Worm (Caenorhabditis elegans): ENCODE results near the gene col-151.

col-151 gene

ce11 chrV:10433721-10434120 is 38.7 kb upstream of the col-151 start, which contains the start of gene Y32F6A.4:
Gene Y32F6A.4, minus strand, starts transcription at chrV:10434067.
- TF ChIP-seq elt-3 (tag; optimal IDR thresholded peaks at IDR 0.05): no peak
- no peak for TF ChIP-seq elt-1 (tag; optimal IDR thresholded peaks at IDR 0.05; ENCODE audit: borderline replicate concordance, insufficient read depth)
- no peak for TF ChIP-seq mls-2 (tag; optimal IDR thresholded peaks at IDR 0.05)
- TF ChIP-seq ceh-39 (tag; optimal IDR thresholded peaks at IDR 0.05): no peak
- TF ChIP-seq flh-1 (GFP tag; optimal IDR thresholded peaks at IDR 0.05): no peak
- TF ChIP-seq nhr-12 (tag; optimal IDR thresholded peaks at IDR 0.05): no peak
- TF ChIP-seq mab-5 (tag; optimal IDR thresholded peaks at IDR 0.05): no peak
- TF ChIP-seq nhr-2 (tag; optimal IDR thresholded peaks at IDR 0.05): no peak
- no peak for TF ChIP-seq zip-8 (tag; optimal IDR thresholded peaks at IDR 0.05)
- no peak for TF ChIP-seq ces-1 (GFP tag; optimal IDR thresholded peaks at IDR 0.05)
- TF ChIP-seq ceh-43 (GFP tag; optimal IDR thresholded peaks at IDR 0.05): no peak

ce11 chrV:10432607-10433006 is 37.6 kb upstream of the col-151 start:
- TF ChIP-seq snpc-4 (tag; optimal IDR thresholded peaks at IDR 0.05) (no peak), ces-1 (GFP tag; optimal IDR thresholded peaks at IDR 0.05) (no peak)

- TF ChIP-seq zip-8 (tag; optimal IDR thresholded peaks at IDR 0.05) (no peak), ztf-11 (tag; optimal IDR thresholded peaks at IDR 0.05) (no peak), mab-5 (tag; optimal IDR thresholded peaks at IDR 0.05) (no peak), ceh-83 (GFP tag; optimal IDR thresholded peaks at IDR 0.05) (no peak), elt-3 (tag; optimal IDR thresholded peaks at IDR 0.05) (no peak), sem-2 (GFP tag; optimal IDR thresholded peaks at IDR 0.05) (no peak), mls-2 (tag; optimal IDR thresholded peaks at IDR 0.05) (no peak), ceh-39 (tag; optimal IDR thresholded peaks at IDR 0.05) (no peak), lsy-2 (tag; optimal IDR thresholded peaks at IDR 0.05) (no peak), ham-2 (GFP tag; optimal IDR thresholded peaks at IDR 0.05) (no peak), pha-4 (tag; optimal IDR thresholded peaks at IDR 0.05) (no peak), M03D4.4 (tag; optimal IDR thresholded peaks at IDR 0.05) (no peak), nhr-76 (tag; optimal IDR thresholded peaks at IDR 0.05) (no peak), nhr-12 (tag; optimal IDR thresholded peaks at IDR 0.05) (no peak)
Observed at ce11 chrV:10428608-10429007, 33.6 kb upstream of the col-151 start, which contains the start of gene tag-314. Gene tag-314, minus strand, starts transcription at chrV:10428708.

- no peak for TF ChIP-seq sem-2 (GFP tag; optimal IDR thresholded peaks at IDR 0.05)
Observed at ce11 chrV:10426253-10426652, 31.2 kb upstream of the col-151 start, which contains the start of gene apc-10. Gene apc-10, minus strand, starts transcription at chrV:10426353.

DNA sequence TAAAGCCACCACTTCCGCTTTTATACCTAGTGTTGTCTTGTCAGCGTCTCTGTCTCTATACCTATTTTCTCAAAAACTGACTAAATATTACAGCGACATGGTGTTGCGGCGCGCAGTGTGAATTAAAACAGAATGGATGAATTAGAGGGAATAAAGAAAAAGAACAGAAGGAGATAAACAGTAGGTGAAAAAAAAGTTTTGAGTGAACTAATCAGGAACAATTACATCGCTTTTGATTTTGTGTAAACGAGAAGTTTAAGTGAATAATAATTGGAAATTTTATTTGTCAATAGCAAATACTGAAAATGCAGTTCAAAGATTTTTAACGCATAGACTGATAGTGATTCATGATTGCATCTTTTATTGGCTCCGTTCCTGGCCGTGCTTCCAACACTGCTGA is 30.1 kb upstream of the col-151 start, which contains the start of gene col-12:
col-12 (minus strand) TSS at position 101 of the 400 bp plus-strand sequence.
- TF ChIP-seq unc-62 (GFP tag; optimal IDR thresholded peaks at IDR 0.05): no peak
- no peak for TF ChIP-seq drap-1 (GFP tag; optimal IDR thresholded peaks at IDR 0.05)
- TF ChIP-seq lin-32 (GFP tag; optimal IDR thresholded peaks at IDR 0.05): no peak
- TF ChIP-seq mep-1 (tag; optimal IDR thresholded peaks at IDR 0.05): no peak
- no peak for TF ChIP-seq hlh-1 (tag; optimal IDR thresholded peaks at IDR 0.05)
- no peak for TF ChIP-seq lsy-2 (tag; optimal IDR thresholded peaks at IDR 0.05)
- no peak for TF ChIP-seq nhr-12 (tag; optimal IDR thresholded peaks at IDR 0.05)
- no peak for TF ChIP-seq bed-3 (GFP tag; optimal IDR thresholded peaks at IDR 0.05)
- TF ChIP-seq elt-3 (tag; optimal IDR thresholded peaks at IDR 0.05): no peak
- no peak for TF ChIP-seq snpc-4 (tag; optimal IDR thresholded peaks at IDR 0.05)
- TF ChIP-seq ceh-83 (GFP tag; optimal IDR thresholded peaks at IDR 0.05): no peak
- TF ChIP-seq ham-2 (GFP tag; optimal IDR thresholded peaks at IDR 0.05): no peak
- TF ChIP-seq cnd-1 (tag; optimal IDR thresholded peaks at IDR 0.05): no peak
- TF ChIP-seq tbx-8 (GFP tag; optimal IDR thresholded peaks at IDR 0.05): no peak
- TF ChIP-seq unc-120 (tag; optimal IDR thresholded peaks at IDR 0.05; ENCODE audit: poor library complexity, severe bottlenecking): no peak
- TF ChIP-seq flh-1 (GFP tag; optimal IDR thresholded peaks at IDR 0.05): no peak
- no peak for TF ChIP-seq ztf-11 (tag; optimal IDR thresholded peaks at IDR 0.05)
- TF ChIP-seq ceh-39 (tag; optimal IDR thresholded peaks at IDR 0.05): no peak
- no peak for TF ChIP-seq mls-2 (tag; optimal IDR thresholded peaks at IDR 0.05)
- no peak for TF ChIP-seq zip-8 (tag; optimal IDR thresholded peaks at IDR 0.05)

ce11 chrV:10423511-10423910 is 28.5 kb upstream of the col-151 start:
- TF ChIP-seq unc-62 (GFP tag; optimal IDR thresholded peaks at IDR 0.05) (no peak), ceh-83 (GFP tag; optimal IDR thresholded peaks at IDR 0.05) (no peak), lsy-2 (tag; optimal IDR thresholded peaks at IDR 0.05) (no peak), lin-13 (tag; optimal IDR thresholded peaks at IDR 0.05) (no peak), lin-32 (GFP tag; optimal IDR thresholded peaks at IDR 0.05) (no peak), elt-3 (tag; optimal IDR thresholded peaks at IDR 0.05) (no peak), drap-1 (GFP tag; optimal IDR thresholded peaks at IDR 0.05) (no peak), hlh-1 (tag; optimal IDR thresholded peaks at IDR 0.05) (no peak), ces-1 (GFP tag; optimal IDR thresholded peaks at IDR 0.05) (no peak), mep-1 (tag; optimal IDR thresholded peaks at IDR 0.05) (no peak), ham-2 (GFP tag; optimal IDR thresholded peaks at IDR 0.05) (no peak), nhr-12 (tag; optimal IDR thresholded peaks at IDR 0.05) (no peak), pha-4 (tag; optimal IDR thresholded peaks at IDR 0.05) (no peak), ceh-43 (GFP tag; optimal IDR thresholded peaks at IDR 0.05) (no peak), nhr-28 (tag; optimal IDR thresholded peaks at IDR 0.05) (no peak), ceh-39 (tag; optimal IDR thresholded peaks at IDR 0.05) (no peak)

Data from whole organism, mixed stage, embryonic.